Fruit fly (Drosophila melanogaster) whole organism, pupa: Measurements from ENCODE around the gene Rgl.

Experiments used
- CG12605 ChIP-seq: fragments of 200-800 bp; sonication (Bioruptor generic); IDR thresholded peaks from 2 replicates; pipeline ENCODE4 v1.3.6; 2022; ENCODE audit warnings: missing biosample characterization, missing genetic modification characterization
- CG13204 ChIP-seq: fragments of 200-800 bp; sonication (Bioruptor generic); optimal IDR thresholded peaks from 2 replicates; lab custom pipeline; 2018; ENCODE audit warnings: missing biosample characterization, mild to moderate bottlenecking, missing genetic modification characterization, moderate library complexity
- CG15710 ChIP-seq: fragments of 200-800 bp; sonication (Bioruptor generic); optimal IDR thresholded peaks from 2 replicates; lab custom pipeline; 2018; ENCODE audit warnings: missing biosample characterization, mild to moderate bottlenecking, missing genetic modification characterization, moderate library complexity

DNA sequence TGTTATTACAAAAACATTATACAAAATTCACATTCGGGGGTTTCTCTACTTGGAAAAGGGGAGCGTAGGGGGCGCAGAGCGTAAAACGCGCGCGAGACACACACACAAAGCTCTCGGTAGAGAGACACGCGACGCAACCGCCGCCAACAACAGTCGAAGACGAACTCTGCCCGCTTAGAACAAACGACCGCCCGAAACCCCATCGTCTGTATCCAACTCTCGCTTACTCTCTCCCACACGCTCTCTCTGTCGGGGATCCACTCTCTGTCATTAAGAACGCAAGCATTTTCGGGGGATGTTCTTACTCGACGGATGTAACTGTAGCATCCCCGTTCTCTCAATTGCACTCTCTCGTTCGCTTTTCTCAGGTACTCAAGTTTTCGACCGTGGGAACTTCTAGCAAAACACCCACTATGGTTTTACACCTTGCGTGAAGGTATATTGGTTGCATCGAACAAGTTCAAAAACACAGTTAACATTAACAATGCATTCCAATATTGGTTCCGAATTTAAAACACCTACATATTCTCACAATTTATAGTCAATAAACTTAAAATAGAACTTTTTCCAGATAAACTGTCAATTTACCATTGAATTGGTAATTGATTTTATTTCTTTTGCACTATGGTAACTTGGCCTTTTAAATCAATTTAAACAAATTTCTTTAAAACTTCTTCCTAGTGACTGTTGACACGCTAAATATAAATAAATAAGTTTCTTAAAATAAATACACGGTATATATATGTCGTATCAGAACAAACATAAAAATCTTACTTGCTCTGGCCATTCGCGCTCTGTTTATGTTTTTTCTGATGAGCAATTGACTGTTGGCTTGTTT, 5.1 kb downstream of the Rgl start:
- TF ChIP-seq CG13204 (GFP tag; lab: Kevin White, UChicago) (no peak), CG12605 (GFP tag; lab: Robert Waterston, UW) (peak; percentile 34; the same call in 1 of the 2 replicates), CG15710 (tag; lab: Kevin White, UChicago) (peak; percentile 58)
